Fruit fly (Drosophila melanogaster) whole organism, adult: ENCODE data around the gene inaF-D.

ENCODE experiments used
- CG14711 ChIP-seq: fragments of 200-800 bp; sonication (Bioruptor generic); optimal IDR thresholded peaks from 2 replicates; lab custom pipeline; 2018; ENCODE audit warnings: missing biosample characterization, mild to moderate bottlenecking, missing genetic modification characterization, moderate library complexity
- CG5204 ChIP-seq: fragments of 200-800 bp; sonication (Bioruptor generic); optimal IDR thresholded peaks from 2 replicates; lab custom pipeline; 2016; ENCODE audit warnings: missing biosample characterization, missing genetic modification characterization
- CG7045 ChIP-seq: fragments of 200-800 bp; sonication (Bioruptor generic); optimal IDR thresholded peaks from 2 replicates; lab custom pipeline; 2017; ENCODE audit warnings: missing biosample characterization, mild to moderate bottlenecking, missing genetic modification characterization
- Clk ChIP-seq: fragments of 200-800 bp; sonication (Bioruptor generic); optimal IDR thresholded peaks from 2 replicates; lab custom pipeline; 2017; ENCODE audit warnings: missing biosample characterization, missing genetic modification characterization
- cnc ChIP-seq, 2 experiments: fragments of >200 bp; optimal IDR thresholded peaks; 2 replicates each; lab custom pipeline; 2017
- kay ChIP-seq: fragments of 200-800 bp; sonication (Bioruptor generic); peaks from one replicate; lab custom pipeline; 2016; ENCODE audit warnings: missing biosample characterization, missing genetic modification characterization, borderline replicate concordance
- pad ChIP-seq: fragments of 200-800 bp; sonication (Bioruptor generic); optimal IDR thresholded peaks from 3 replicates; lab custom pipeline; 2017; ENCODE audit warnings: missing biosample characterization, missing genetic modification characterization, mild to moderate bottlenecking, moderate library complexity, missing genetic modification reagents

dm6 chrX:11694959-11695882 lies 33.7 kb downstream of the inaF-D start, which contains the start of gene PhKgamma:
- TF ChIP-seq Clk (no peak), CG14711 (tag; lab: Kevin White, UChicago) (peak; percentile 2), pad (GFP tag; lab: Kevin White, UChicago) (peak; percentile 16), cnc (optimal IDR thresholded peaks at IDR 0.05; lab: Kevin White, UChicago) (no peak), CG7045 (GFP tag; lab: Kevin White, UChicago) (no peak), kay (GFP tag; lab: Kevin White, UChicago) (peak; percentile 83), CG5204 (no peak)
